Fruit fly (Drosophila melanogaster) whole organism, embryonic: ENCODE results near the gene Hmr.

Source experiments
- CG10147 ChIP-seq: fragments of 200-800 bp; sonication (Bioruptor generic); optimal IDR thresholded peaks from 2 replicates; lab custom pipeline; 2019; ENCODE audit warnings: missing biosample characterization, mild to moderate bottlenecking, missing genetic modification characterization, moderate library complexity
- CG10543 ChIP-seq: fragments of 200-800 bp; sonication (Bioruptor generic); optimal IDR thresholded peaks from 3 replicates; lab custom pipeline; 2017; ENCODE audit warnings: missing biosample characterization, mild to moderate bottlenecking, missing genetic modification characterization, moderate library complexity
- CG14667 ChIP-seq: fragments of 200-800 bp; sonication (Bioruptor generic); IDR thresholded peaks from 2 replicates; pipeline ENCODE4 v1.3.6; 2022; ENCODE audit warnings: missing biosample characterization, missing genetic modification characterization
- CG15269 ChIP-seq: fragments of 200-800 bp; sonication (Bioruptor generic); optimal IDR thresholded peaks from 2 replicates; lab custom pipeline; 2018; ENCODE audit warnings: missing biosample characterization, mild to moderate bottlenecking, missing genetic modification characterization, moderate library complexity
- CG2120 ChIP-seq: fragments of 200-800 bp; sonication (Bioruptor generic); optimal IDR thresholded peaks from 3 replicates; lab custom pipeline; 2016; ENCODE audit warnings: missing biosample characterization, missing genetic modification characterization
- CG2202 ChIP-seq: fragments of 200-800 bp; sonication (Bioruptor generic); optimal IDR thresholded peaks from 2 replicates; lab custom pipeline; 2018; ENCODE audit warnings: missing biosample characterization, mild to moderate bottlenecking, missing genetic modification characterization
- CG2712 ChIP-seq: fragments of 200-800 bp; optimal IDR thresholded peaks from 3 replicates; lab custom pipeline; 2019; ENCODE audit warnings: missing biosample characterization, mild to moderate bottlenecking, missing genetic modification characterization, moderate library complexity
- CG32532 ChIP-seq: fragments of 200-800 bp; sonication (Bioruptor generic); IDR thresholded peaks from 2 replicates; pipeline ENCODE4 v1.3.6; 2022; ENCODE audit warnings: missing biosample characterization, missing genetic modification characterization
- CG3281 ChIP-seq: fragments of 200-800 bp; sonication (Bioruptor generic); optimal IDR thresholded peaks from 3 replicates; lab custom pipeline; 2017; ENCODE audit warnings: missing biosample characterization, mild to moderate bottlenecking, missing genetic modification characterization
- CG3726 ChIP-seq: fragments of 200-800 bp; sonication (Bioruptor generic); IDR thresholded peaks from 3 replicates; pipeline ENCODE4, ENCODE4 v1.3.6; 2022; ENCODE audit warnings: missing biosample characterization, missing genetic modification characterization
- CG3847 ChIP-seq: fragments of 200-800 bp; sonication (Bioruptor generic); IDR thresholded peaks from 2 replicates; pipeline ENCODE4 v1.3.6; 2022; ENCODE audit warnings: missing biosample characterization, missing genetic modification characterization
- CG4424 ChIP-seq: fragments of 200-800 bp; sonication (Bioruptor generic); optimal IDR thresholded peaks from 3 replicates; lab custom pipeline; 2016; ENCODE audit warnings: missing biosample characterization, missing genetic modification characterization
- CG4854 ChIP-seq: fragments of 200-800 bp; sonication (Bioruptor generic); optimal IDR thresholded peaks from 2 replicates; lab custom pipeline; 2016; ENCODE audit warnings: missing biosample characterization, missing genetic modification characterization, inconsistent platforms
- CG6683 ChIP-seq: fragments of 200-800 bp; sonication (Bioruptor generic); optimal IDR thresholded peaks from 2 replicates; lab custom pipeline; 2017; ENCODE audit warnings: missing biosample characterization, mild to moderate bottlenecking, missing genetic modification characterization, missing genetic modification reagents
- CG7357 ChIP-seq: fragments of 200-800 bp; sonication (Bioruptor generic); IDR thresholded peaks from 3 replicates; pipeline ENCODE4 v1.3.6; 2022; ENCODE audit warnings: missing biosample characterization, missing genetic modification characterization
- CG8924 ChIP-seq: fragments of 200-800 bp; optimal IDR thresholded peaks from 3 replicates; lab custom pipeline; 2019; ENCODE audit warnings: missing biosample characterization, mild to moderate bottlenecking, missing genetic modification characterization, moderate library complexity
- D ChIP-seq, 2 experiments: fragments of 200-800 bp in 1 of 2; fragments of >200 bp in 1 of 2; sonication (Bioruptor generic) in 1 of 2; optimal IDR thresholded peaks; 2 replicates in 1 of 2; 3 replicates in 1 of 2; lab custom pipeline; 2017; ENCODE audit warnings: mild to moderate bottlenecking in 1 of 2, missing biosample characterization in 1 of 2, missing genetic modification characterization in 1 of 2, missing genetic modification reagents in 1 of 2
- Dp ChIP-seq: fragments of 200-800 bp; sonication (Bioruptor generic); optimal IDR thresholded peaks from 2 replicates; lab custom pipeline; 2018; ENCODE audit warnings: missing biosample characterization, mild to moderate bottlenecking, missing genetic modification characterization, moderate library complexity
- Drgx ChIP-seq: fragments of 200-800 bp; sonication (Bioruptor generic); IDR thresholded peaks from 2 replicates; pipeline ENCODE4 v1.3.6; 2022; ENCODE audit warnings: missing biosample characterization, missing genetic modification characterization
- Ets65A ChIP-seq: fragments of 200-800 bp; sonication (Bioruptor generic); peaks from one replicate; lab custom pipeline; 2016; ENCODE audit warnings: missing biosample characterization, missing genetic modification characterization
- HHEX ChIP-seq: fragments of 200-800 bp; sonication (Bioruptor generic); optimal IDR thresholded peaks from 3 replicates; lab custom pipeline; 2017; ENCODE audit warnings: missing biosample characterization, mild to moderate bottlenecking, missing genetic modification characterization, missing genetic modification reagents
- HLH3B ChIP-seq: fragments of 200-800 bp; sonication (Bioruptor generic); IDR thresholded peaks from 2 replicates; pipeline ENCODE4 v1.3.6; 2022; ENCODE audit warnings: missing biosample characterization, missing genetic modification characterization
- HLH54F ChIP-seq: fragments of 200-800 bp; sonication (Bioruptor generic); optimal IDR thresholded peaks from 3 replicates; lab custom pipeline; 2016; ENCODE audit warnings: missing biosample characterization, missing genetic modification characterization
- Hey ChIP-seq: fragments of 200-800 bp; sonication (Bioruptor generic); optimal IDR thresholded peaks from 3 replicates; lab custom pipeline; 2018; ENCODE audit warnings: missing biosample characterization, mild to moderate bottlenecking, missing genetic modification characterization
- Hsf ChIP-seq: fragments of 200-800 bp; sonication (Bioruptor generic); optimal IDR thresholded peaks from 3 replicates; lab custom pipeline; 2016; ENCODE audit warnings: missing biosample characterization, missing genetic modification characterization
- NK7.1 ChIP-seq: fragments of 200-800 bp; sonication (Bioruptor generic); optimal IDR thresholded peaks from 3 replicates; lab custom pipeline; 2016; ENCODE audit warnings: missing biosample characterization, missing genetic modification characterization
- Oli ChIP-seq: fragments of 200-800 bp; sonication (Bioruptor generic); optimal IDR thresholded peaks from 2 replicates; lab custom pipeline; 2018; ENCODE audit warnings: missing biosample characterization, mild to moderate bottlenecking, missing genetic modification characterization, moderate library complexity
- Rx ChIP-seq: fragments of 200-800 bp; sonication (Bioruptor generic); IDR thresholded peaks from 2 replicates; pipeline ENCODE4 v1.3.6; 2022; ENCODE audit warnings: missing biosample characterization, missing genetic modification characterization
- Sry-δ ChIP-seq: fragments of 200-800 bp; sonication (Bioruptor generic); optimal IDR thresholded peaks from 2 replicates; lab custom pipeline; 2016; ENCODE audit warnings: missing biosample characterization, missing genetic modification characterization
- Ssrp ChIP-seq: fragments of 200-800 bp; sonication (Bioruptor generic); optimal IDR thresholded peaks from 2 replicates; lab custom pipeline; 2018; ENCODE audit warnings: missing biosample characterization, mild to moderate bottlenecking, missing genetic modification characterization, moderate library complexity
- Taf1 ChIP-seq: fragments of 200-800 bp; sonication (Bioruptor generic); IDR thresholded peaks from 2 replicates; pipeline ENCODE4 v1.3.6; 2022; ENCODE audit warnings: missing biosample characterization, missing genetic modification characterization
- Trl ChIP-seq, 3 experiments: fragments of >200 bp in 2 of 3; fragments of 200-800 bp in 1 of 3; sonication (Bioruptor generic) in 1 of 3; optimal IDR thresholded peaks; 2 replicates in 1 of 3; 3 replicates in 2 of 3; lab custom pipeline; 2016 to 2017; ENCODE audit warnings: missing biosample characterization in 1 of 3, missing genetic modification characterization in 1 of 3
- Vsx1 ChIP-seq: fragments of 200-800 bp; sonication (Bioruptor generic); optimal IDR thresholded peaks from 2 replicates; lab custom pipeline; 2017; ENCODE audit warnings: missing biosample characterization, mild to moderate bottlenecking, missing genetic modification characterization, missing genetic modification reagents
- al ChIP-seq: fragments of 200-800 bp; sonication (Bioruptor generic); IDR thresholded peaks from 2 replicates; pipeline ENCODE4 v1.3.6; 2022; ENCODE audit warnings: missing biosample characterization, missing genetic modification characterization
- ara ChIP-seq: fragments of 200-800 bp; sonication (Bioruptor generic); IDR thresholded peaks from 2 replicates; pipeline ENCODE4 v1.3.6; 2022; ENCODE audit warnings: missing biosample characterization, missing genetic modification characterization
- dmrt11E ChIP-seq: fragments of 200-800 bp; sonication (Bioruptor generic); optimal IDR thresholded peaks from 3 replicates; lab custom pipeline; 2018; ENCODE audit warnings: missing biosample characterization, mild to moderate bottlenecking, missing genetic modification characterization, moderate library complexity
- dmrt99B ChIP-seq: fragments of 200-800 bp; sonication (Bioruptor generic); optimal IDR thresholded peaks from 2 replicates; lab custom pipeline; 2018; ENCODE audit warnings: missing biosample characterization, mild to moderate bottlenecking, missing genetic modification characterization, moderate library complexity
- fd96Cb ChIP-seq: fragments of 200-800 bp; sonication (Bioruptor generic); optimal IDR thresholded peaks from 2 replicates; lab custom pipeline; 2018; ENCODE audit warnings: missing biosample characterization, mild to moderate bottlenecking, missing genetic modification characterization, moderate library complexity
- fu2 ChIP-seq: fragments of 200-800 bp; sonication (Bioruptor generic); optimal IDR thresholded peaks from 2 replicates; lab custom pipeline; 2016; ENCODE audit warnings: missing biosample characterization, missing genetic modification characterization
- hbn ChIP-seq: fragments of 200-800 bp; sonication (Bioruptor generic); IDR thresholded peaks from 2 replicates; pipeline ENCODE4 v1.3.6; 2022; ENCODE audit warnings: missing biosample characterization, missing genetic modification characterization; ENCODE audit not compliant: partially characterized antibody
- nerfin-1 ChIP-seq: fragments of 200-800 bp; sonication (Bioruptor generic); optimal IDR thresholded peaks from 3 replicates; lab custom pipeline; 2019; ENCODE audit warnings: missing biosample characterization, mild to moderate bottlenecking, missing genetic modification characterization, moderate library complexity
- nom ChIP-seq: fragments of 200-800 bp; sonication (Bioruptor generic); optimal IDR thresholded peaks from 2 replicates; lab custom pipeline; 2017; ENCODE audit warnings: missing biosample characterization, missing genetic modification characterization, mild to moderate bottlenecking, moderate library complexity, missing genetic modification reagents
- sim ChIP-seq: fragments of 200-800 bp; sonication (Bioruptor generic); IDR thresholded peaks from 2 replicates; pipeline ENCODE4 v1.3.6; 2022; ENCODE audit warnings: missing biosample characterization, missing genetic modification characterization
- sisA ChIP-seq: fragments of 200-800 bp; sonication (Bioruptor generic); IDR thresholded peaks from 2 replicates; pipeline ENCODE4 v1.3.6; 2022; ENCODE audit warnings: missing biosample characterization, missing genetic modification characterization
- tll ChIP-seq, 2 experiments: fragments of 200-800 bp in 1 of 2; fragments of >200 bp in 1 of 2; sonication (Bioruptor generic) in 1 of 2; optimal IDR thresholded peaks; 2 replicates each; lab custom pipeline; 2017 to 2019; ENCODE audit warnings: missing biosample characterization in 2 of 2, missing genetic modification characterization in 2 of 2, mild to moderate bottlenecking in 1 of 2, moderate library complexity in 1 of 2
- toy ChIP-seq: fragments of 200-800 bp; sonication (Bioruptor generic); IDR thresholded peaks from 2 replicates; pipeline ENCODE4 v1.3.6; 2022; ENCODE audit warnings: missing biosample characterization, missing genetic modification characterization
- trem ChIP-seq: fragments of 200-800 bp; optimal IDR thresholded peaks from 3 replicates; lab custom pipeline; 2019; ENCODE audit warnings: missing biosample characterization, mild to moderate bottlenecking, missing genetic modification characterization, moderate library complexity

Hmr gene

dm6 chrX:10620144-10621005 is 24.7 kb upstream of the Hmr start, which contains the start of gene CG43347 (continued):
- no peak for TF ChIP-seq hbn
- peak; percentile 52 for TF ChIP-seq CG4424
- no peak for TF ChIP-seq CG14667 (GFP tag; lab: Robert Waterston, UW)
- TF ChIP-seq trem (tag; lab: Kevin White, UChicago): peak; percentile 11
- 0 out of 2 replicates have a peak, but pooled peaks have one; percentile 21 for TF ChIP-seq al (GFP tag; lab: Robert Waterston, UW)
- TF ChIP-seq sisA (GFP tag; lab: Robert Waterston, UW): peak; percentile 56
- peak; percentile 6 for TF ChIP-seq CG4854 (GFP tag; lab: Kevin White, UChicago)
- TF ChIP-seq Oli (tag; lab: Kevin White, UChicago): peak; percentile 75
- no peak for TF ChIP-seq toy (GFP tag; lab: Robert Waterston, UW)
- TF ChIP-seq CG2202 (tag; lab: Kevin White, UChicago): no peak
- TF ChIP-seq CG2120 (GFP tag; lab: Kevin White, UChicago): peak; percentile 76
- peak; percentile 78 for TF ChIP-seq CG10543 (GFP tag; lab: Kevin White, UChicago)
- TF ChIP-seq Hey (tag; lab: Kevin White, UChicago): no peak
- peak; percentile 55; the same call in 1 of the 2 replicates for TF ChIP-seq ara (GFP tag; lab: Robert Waterston, UW)
- peak; percentile 33; the same call in 1 of the 2 replicates for TF ChIP-seq CG32532 (GFP tag; lab: Robert Waterston, UW)
- TF ChIP-seq fu2 (GFP tag; lab: Kevin White, UChicago): no peak
- TF ChIP-seq sim (GFP tag; lab: Robert Waterston, UW): no peak
- TF ChIP-seq CG15269 (tag; lab: Kevin White, UChicago): peak; percentile 80
- no peak for TF ChIP-seq CG3726
- TF ChIP-seq Hsf (GFP tag; lab: Kevin White, UChicago): peak; percentile 42
- TF ChIP-seq Ssrp (tag; lab: Kevin White, UChicago): peak; percentile 65
- TF ChIP-seq D (optimal IDR thresholded peaks at IDR 0.05; lab: Kevin White, UChicago): no peak
- peak; percentile 47 for TF ChIP-seq D (GFP tag; optimal IDR thresholded peaks at IDR 0.05; lab: Kevin White, UChicago)
- no peak for TF ChIP-seq NK7.1 (GFP tag; lab: Kevin White, UChicago)
- peak; percentile 27; the same call in 1 of the 2 replicates for TF ChIP-seq CG3847 (GFP tag; lab: Robert Waterston, UW)
- TF ChIP-seq Sry-δ (GFP tag; lab: Kevin White, UChicago): no peak
- peak; percentile 31; the same call in 1 of the 2 replicates for TF ChIP-seq Drgx
- peak; percentile 74 for TF ChIP-seq CG8924 (tag; lab: Kevin White, UChicago)
- no peak for TF ChIP-seq Dp
- peak; percentile 58 to 70 for TF ChIP-seq Trl (optimal IDR thresholded peaks at IDR 0.05; lab: Kevin White, UChicago)
- TF ChIP-seq Trl (GFP tag; optimal IDR thresholded peaks at IDR 0.05; lab: Kevin White, UChicago): no peak
- TF ChIP-seq dmrt99B (tag; lab: Kevin White, UChicago): peak; percentile 80
- TF ChIP-seq CG2712 (tag; lab: Kevin White, UChicago): peak; percentile 71
- peak; percentile 52 for TF ChIP-seq HLH3B (GFP tag; lab: Robert Waterston, UW)
- peak; percentile 56 for TF ChIP-seq nerfin-1 (tag; lab: Kevin White, UChicago)
- TF ChIP-seq tll (GFP tag; optimal IDR thresholded peaks at IDR 0.05; lab: Kevin White, UChicago): no peak
- TF ChIP-seq CG7357 (GFP tag; lab: Robert Waterston, UW): peak; percentile 57; the same call in 2 of the 3 replicates
- TF ChIP-seq Vsx1 (GFP tag; lab: Kevin White, UChicago): peak; percentile 33
- TF ChIP-seq dmrt11E (tag; lab: Kevin White, UChicago): no peak
- peak; percentile 82 for TF ChIP-seq CG3281 (GFP tag; lab: Kevin White, UChicago)
- peak; percentile 5 for TF ChIP-seq nom (GFP tag; lab: Kevin White, UChicago)
- peak; percentile 61 for TF ChIP-seq CG6683
- peak; percentile 68 for TF ChIP-seq HHEX (GFP tag; lab: Kevin White, UChicago)
- TF ChIP-seq Ets65A (GFP tag; lab: Kevin White, UChicago): peak; percentile 92
- 0 out of 2 replicates have a peak, but pooled peaks have one; percentile 24 for TF ChIP-seq Taf1 (GFP tag; lab: Robert Waterston, UW)
- TF ChIP-seq HLH54F (GFP tag; lab: Kevin White, UChicago): peak; percentile 31
- TF ChIP-seq Rx (GFP tag; lab: Robert Waterston, UW): 0 out of 2 replicates have a peak, but pooled peaks have one; percentile 18
- peak; percentile 77 for TF ChIP-seq CG10147 (GFP tag; lab: Kevin White, UChicago)
- peak; percentile 64 for TF ChIP-seq fd96Cb
